Fruit fly (Drosophila melanogaster): Measurements from ENCODE around the gene CG7840.

DNA sequence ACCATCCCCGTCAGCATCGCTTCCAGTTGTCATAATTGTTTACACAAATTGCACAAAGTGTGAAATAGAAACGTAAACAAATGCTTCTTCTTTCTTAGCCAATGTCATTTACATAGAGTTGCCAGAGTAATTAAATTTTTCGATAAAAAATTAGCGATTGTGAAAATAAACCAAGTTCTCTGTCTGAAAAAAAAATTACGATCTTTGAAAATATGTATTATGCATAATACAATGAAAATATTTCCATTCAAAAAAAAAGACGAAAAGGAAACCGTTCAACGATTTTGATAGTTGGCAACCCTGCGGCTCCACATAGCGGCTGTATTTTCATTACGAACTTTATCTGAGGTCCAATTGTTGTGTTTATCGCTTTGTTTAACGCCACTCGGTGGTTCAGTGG is 5.7 kb downstream of the CG7840 start, which contains the start of the genes CG7810 and CG7806:
- TF ChIP-seq Nf-YA (GFP tag; IDR thresholded peaks at IDR 0.05), result peak; percentile 69; the same call in 1 of the 2 replicates
- TF ChIP-seq psq (GFP tag; optimal IDR thresholded peaks at IDR 0.05), result peak; percentile 61
- TF ChIP-seq Dp (GFP tag; optimal IDR thresholded peaks at IDR 0.05), result peak; percentile 36
- TF ChIP-seq klu (GFP tag; IDR thresholded peaks at IDR 0.05), result peak; percentile 74
- TF ChIP-seq Six4 (GFP tag; optimal IDR thresholded peaks at IDR 0.05), result peak; percentile 82
- TF ChIP-seq CG7271 (tag; optimal IDR thresholded peaks at IDR 0.05), result peak; percentile 69
- TF ChIP-seq zen2 (GFP tag; IDR thresholded peaks at IDR 0.05; ENCODE audit: partially characterized antibody), result no peak
- TF ChIP-seq CG9727 (GFP tag; optimal IDR thresholded peaks at IDR 0.05), result peak; percentile 88
- TF ChIP-seq CG10366 (GFP tag; IDR thresholded peaks at IDR 0.05), result peak; percentile 93
- TF ChIP-seq CG6654 (GFP tag; optimal IDR thresholded peaks at IDR 0.05), result peak; percentile 60
- no peak for TF ChIP-seq D19B (GFP tag; optimal IDR thresholded peaks at IDR 0.05)
- TF ChIP-seq Antp (GFP tag; optimal IDR thresholded peaks at IDR 0.05), result peak; percentile 87

Measured in whole organism, embryonic.